Fruit fly (Drosophila melanogaster) whole organism, prepupa: ENCODE results near the gene CG13458.

ENCODE experiments used
- Blimp-1 ChIP-seq: fragments of 200-800 bp; sonication (Bioruptor generic); optimal IDR thresholded peaks from 3 replicates; lab custom pipeline; 2017; ENCODE audit warnings: missing biosample characterization, missing genetic modification characterization, mild to moderate bottlenecking, moderate library complexity, missing genetic modification reagents
- CG10631 ChIP-seq: fragments of 200-800 bp; sonication (Bioruptor generic); optimal IDR thresholded peaks from 2 replicates; lab custom pipeline; 2016; ENCODE audit warnings: missing biosample characterization, missing genetic modification characterization
- CG10669 ChIP-seq: fragments of 200-800 bp; sonication (Bioruptor generic); optimal IDR thresholded peaks from 3 replicates; lab custom pipeline; 2018; ENCODE audit warnings: missing biosample characterization, mild to moderate bottlenecking, missing genetic modification characterization, moderate library complexity
- CG11294 ChIP-seq: fragments of 200-800 bp; sonication (Bioruptor generic); IDR thresholded peaks from 2 replicates; pipeline ENCODE4 v1.3.6; 2022; ENCODE audit warnings: missing biosample characterization, missing genetic modification characterization
- CG11762 ChIP-seq: fragments of 200-800 bp; sonication (Bioruptor generic); optimal IDR thresholded peaks from 3 replicates; lab custom pipeline; 2016; ENCODE audit warnings: missing biosample characterization, missing genetic modification characterization; ENCODE audit not compliant: insufficient read depth
- CG11902 ChIP-seq: fragments of 200-800 bp; sonication (Bioruptor generic); optimal IDR thresholded peaks from 3 replicates; lab custom pipeline; 2016; ENCODE audit warnings: missing biosample characterization, missing genetic modification characterization
- CG15336 ChIP-seq: fragments of 200-800 bp; sonication (Bioruptor generic); IDR thresholded peaks from 2 replicates; pipeline ENCODE4 v1.3.6; 2022; ENCODE audit warnings: missing biosample characterization, missing genetic modification characterization
- CG1621 ChIP-seq: fragments of 200-800 bp; sonication (Bioruptor generic); optimal IDR thresholded peaks from 3 replicates; lab custom pipeline; 2018; ENCODE audit warnings: missing biosample characterization, mild to moderate bottlenecking, missing genetic modification characterization
- CG16779 ChIP-seq: fragments of 200-800 bp; sonication (Bioruptor generic); optimal IDR thresholded peaks from 3 replicates; lab custom pipeline; 2017; ENCODE audit warnings: missing biosample characterization, mild to moderate bottlenecking, missing genetic modification characterization
- CG3032 ChIP-seq: fragments of 200-800 bp; optimal IDR thresholded peaks from 2 replicates; lab custom pipeline; 2019; ENCODE audit warnings: missing biosample characterization, mild to moderate bottlenecking, missing genetic modification characterization, moderate library complexity
- CG31627 ChIP-seq: fragments of 200-800 bp; sonication (Bioruptor generic); optimal IDR thresholded peaks from 3 replicates; lab custom pipeline; 2016; ENCODE audit warnings: missing biosample characterization, missing genetic modification characterization
- CG32006 ChIP-seq: fragments of 200-800 bp; sonication (Bioruptor generic); optimal IDR thresholded peaks from 3 replicates; lab custom pipeline; 2017; ENCODE audit warnings: missing biosample characterization, mild to moderate bottlenecking, missing genetic modification characterization
- CG34406 ChIP-seq: fragments of 200-800 bp; sonication (Bioruptor generic); optimal IDR thresholded peaks from 3 replicates; lab custom pipeline; 2016; ENCODE audit warnings: missing biosample characterization, missing genetic modification characterization
- CG4318 ChIP-seq: fragments of 200-800 bp; sonication (Bioruptor generic); optimal IDR thresholded peaks from 3 replicates; lab custom pipeline; 2017; ENCODE audit warnings: missing biosample characterization, mild to moderate bottlenecking, missing genetic modification characterization
- CG6276 ChIP-seq: fragments of 200-800 bp; sonication (Bioruptor generic); optimal IDR thresholded peaks from 2 replicates; lab custom pipeline; 2017; ENCODE audit warnings: missing biosample characterization, mild to moderate bottlenecking, missing genetic modification characterization
- CG6792 ChIP-seq: fragments of 200-800 bp; sonication (Bioruptor generic); optimal IDR thresholded peaks from 3 replicates; lab custom pipeline; 2016; ENCODE audit warnings: missing biosample characterization, missing genetic modification characterization
- CG6808 ChIP-seq: fragments of 200-800 bp; sonication (Bioruptor generic); optimal IDR thresholded peaks from 3 replicates; lab custom pipeline; 2017; ENCODE audit warnings: missing biosample characterization, missing genetic modification characterization, mild to moderate bottlenecking, moderate library complexity, missing genetic modification reagents
- CG7368 ChIP-seq: fragments of 200-800 bp; sonication (Bioruptor generic); optimal IDR thresholded peaks from 3 replicates; lab custom pipeline; 2016; ENCODE audit warnings: missing biosample characterization, missing genetic modification characterization
- CG8119 ChIP-seq: fragments of 200-800 bp; sonication (Bioruptor generic); IDR thresholded peaks from 3 replicates; pipeline ENCODE4 v1.3.6; 2022; ENCODE audit warnings: missing biosample characterization, missing genetic modification characterization
- CG8319 ChIP-seq: fragments of 200-800 bp; sonication (Bioruptor generic); optimal IDR thresholded peaks from 3 replicates; lab custom pipeline; 2016; ENCODE audit warnings: missing biosample characterization, missing genetic modification characterization
- CG8632 ChIP-seq: fragments of 200-800 bp; sonication (Bioruptor generic); optimal IDR thresholded peaks from 3 replicates; lab custom pipeline; 2016; ENCODE audit warnings: missing biosample characterization, missing genetic modification characterization
- Eip75B ChIP-seq: fragments of 200-800 bp; sonication (Bioruptor generic); optimal IDR thresholded peaks from 3 replicates; lab custom pipeline; 2016; ENCODE audit warnings: missing biosample characterization, missing genetic modification characterization
- Eip78C ChIP-seq: fragments of 200-800 bp; sonication (Bioruptor generic); peaks from one replicate; lab custom pipeline; 2016; ENCODE audit warnings: missing biosample characterization, missing genetic modification characterization
- Eip93F ChIP-seq: fragments of 200-800 bp; sonication (Bioruptor generic); optimal IDR thresholded peaks from 2 replicates; lab custom pipeline; 2016; ENCODE audit warnings: missing biosample characterization, mild to moderate bottlenecking, missing genetic modification characterization
- Ets21C ChIP-seq: fragments of 200-800 bp; sonication (Bioruptor generic); optimal IDR thresholded peaks from 3 replicates; lab custom pipeline; 2016; ENCODE audit warnings: missing biosample characterization, missing genetic modification characterization
- Ets96B ChIP-seq: fragments of 200-800 bp; optimal IDR thresholded peaks from 2 replicates; lab custom pipeline; 2019; ENCODE audit warnings: missing biosample characterization, mild to moderate bottlenecking, missing genetic modification characterization, moderate library complexity
- Hr38 ChIP-seq: sonication (Bioruptor generic); optimal IDR thresholded peaks from 2 replicates; lab custom pipeline; 2016; ENCODE audit warnings: missing biosample characterization, missing genetic modification characterization
- Hr4 ChIP-seq: fragments of 200-800 bp; sonication (Bioruptor generic); optimal IDR thresholded peaks from 3 replicates; lab custom pipeline; 2016; ENCODE audit warnings: missing biosample characterization, missing genetic modification characterization
- Lpt ChIP-seq: fragments of 200-800 bp; sonication (Bioruptor generic); optimal IDR thresholded peaks from 3 replicates; lab custom pipeline; 2016; ENCODE audit warnings: missing biosample characterization, missing genetic modification characterization
- Met ChIP-seq: fragments of 200-800 bp; sonication (Bioruptor generic); optimal IDR thresholded peaks from 3 replicates; lab custom pipeline; 2016; ENCODE audit warnings: missing biosample characterization, missing genetic modification characterization
- OdsH ChIP-seq: fragments of 200-800 bp; sonication (Bioruptor generic); optimal IDR thresholded peaks from 3 replicates; lab custom pipeline; 2016; ENCODE audit warnings: missing biosample characterization, missing genetic modification characterization
- Sox102F ChIP-seq: fragments of 200-800 bp; sonication (Bioruptor generic); optimal IDR thresholded peaks from 2 replicates; lab custom pipeline; 2016; ENCODE audit warnings: missing biosample characterization, mild to moderate bottlenecking, missing genetic modification characterization
- acj6 ChIP-seq: fragments of 200-800 bp; sonication (Bioruptor generic); optimal IDR thresholded peaks from 3 replicates; lab custom pipeline; 2016; ENCODE audit warnings: missing biosample characterization, missing genetic modification characterization
- dac ChIP-seq: fragments of 200-800 bp; sonication (Bioruptor generic); optimal IDR thresholded peaks from 2 replicates; lab custom pipeline; 2017; ENCODE audit warnings: missing biosample characterization, mild to moderate bottlenecking, missing genetic modification characterization
- dsx ChIP-seq: fragments of 200-800 bp; optimal IDR thresholded peaks from 3 replicates; lab custom pipeline; 2019; ENCODE audit warnings: missing biosample characterization, mild to moderate bottlenecking, missing genetic modification characterization, moderate library complexity; ENCODE audit not compliant: poor library complexity, severe bottlenecking
- esn ChIP-seq: fragments of 200-800 bp; sonication (Bioruptor generic); optimal IDR thresholded peaks from 2 replicates; lab custom pipeline; 2016; ENCODE audit warnings: missing biosample characterization, mild to moderate bottlenecking, missing genetic modification characterization, moderate library complexity
- fd59A ChIP-seq: fragments of 200-800 bp; sonication (Bioruptor generic); optimal IDR thresholded peaks from 2 replicates; lab custom pipeline; 2017; ENCODE audit warnings: missing biosample characterization, mild to moderate bottlenecking, missing genetic modification characterization, missing genetic modification reagents
- fd85E ChIP-seq: fragments of 200-800 bp; sonication (Bioruptor generic); optimal IDR thresholded peaks from 3 replicates; lab custom pipeline; 2016; ENCODE audit warnings: missing biosample characterization, missing genetic modification characterization
- fkh ChIP-seq: fragments of 200-800 bp; sonication (Bioruptor generic); optimal IDR thresholded peaks from 3 replicates; lab custom pipeline; 2017; ENCODE audit warnings: missing biosample characterization, mild to moderate bottlenecking, missing genetic modification characterization, moderate library complexity
- lz ChIP-seq: fragments of 200-800 bp; sonication (Bioruptor generic); optimal IDR thresholded peaks from 3 replicates; lab custom pipeline; 2016; ENCODE audit warnings: missing biosample characterization, missing genetic modification characterization
- net ChIP-seq: fragments of 200-800 bp; sonication (Bioruptor generic); optimal IDR thresholded peaks from 3 replicates; lab custom pipeline; 2016; ENCODE audit warnings: missing biosample characterization, missing genetic modification characterization
- pdm3 ChIP-seq: fragments of 200-800 bp; sonication (Bioruptor generic); optimal IDR thresholded peaks from 3 replicates; lab custom pipeline; 2016; ENCODE audit warnings: missing biosample characterization, missing genetic modification characterization
- salr ChIP-seq, 2 experiments: fragments of 200-800 bp; sonication (Bioruptor generic); optimal IDR thresholded peaks; 3 replicates each; lab custom pipeline; 2016 to 2018; ENCODE audit warnings: missing biosample characterization in 2 of 2, missing genetic modification characterization in 2 of 2, mild to moderate bottlenecking in 1 of 2
- svp ChIP-seq: fragments of 200-800 bp; sonication (Bioruptor generic); peaks from one replicate; lab custom pipeline; 2016; ENCODE audit warnings: missing biosample characterization, missing genetic modification characterization
- topi ChIP-seq: fragments of 200-800 bp; sonication (Bioruptor generic); optimal IDR thresholded peaks from 3 replicates; lab custom pipeline; 2016; ENCODE audit warnings: missing biosample characterization, missing genetic modification characterization
- vri ChIP-seq: fragments of 200-800 bp; sonication (Bioruptor generic); optimal IDR thresholded peaks from 3 replicates; lab custom pipeline; 2016; ENCODE audit warnings: missing biosample characterization, mild to moderate bottlenecking, missing genetic modification characterization

The CG13458 gene

DNA sequence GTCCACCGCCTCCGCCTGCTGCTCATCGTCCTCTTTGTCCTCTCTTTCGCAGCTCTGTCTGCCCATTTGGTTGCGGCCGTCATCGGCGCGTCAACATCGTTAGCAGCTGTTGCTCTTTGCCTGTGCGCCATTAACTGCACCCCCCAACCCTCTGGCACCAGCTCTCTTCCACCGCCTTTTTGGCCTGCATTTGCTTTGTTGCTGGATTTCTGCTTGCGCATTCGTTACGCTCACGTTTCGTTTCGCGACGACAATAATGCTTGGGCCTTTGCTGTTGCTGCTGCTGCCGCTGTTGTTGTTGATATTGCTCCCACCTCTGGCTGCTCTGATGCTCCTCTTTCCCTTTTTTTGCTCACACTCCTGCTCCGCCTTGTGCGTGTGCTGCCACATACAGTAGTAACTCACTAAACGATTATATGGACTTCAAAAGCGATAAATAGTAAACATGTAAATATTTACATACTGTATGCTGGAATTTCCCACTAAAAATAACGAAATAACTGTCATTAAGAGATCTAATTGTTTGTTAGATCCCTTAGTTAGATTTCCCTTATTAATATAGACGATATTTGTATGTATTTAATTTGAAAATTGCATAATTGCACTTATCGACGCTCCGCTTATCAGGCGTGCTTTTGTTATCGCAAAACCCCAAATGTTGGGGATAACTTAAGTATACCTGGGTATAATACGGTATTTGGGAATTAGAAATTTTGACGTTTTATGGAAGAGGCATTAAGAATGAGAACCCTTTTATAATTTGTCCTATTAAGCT is 11.5 kb upstream of the CG13458 start (continued):
- no peak for TF ChIP-seq fd85E
- TF ChIP-seq esn (GFP tag; lab: Kevin White, UChicago), result peak; percentile 51
- no peak for TF ChIP-seq CG6792 (GFP tag; lab: Kevin White, UChicago)
- TF ChIP-seq Hr4, result peak; percentile 34
- TF ChIP-seq CG15336, result peak; percentile 37; the same call in 1 of the 2 replicates
- no peak for TF ChIP-seq Eip93F
- no peak for TF ChIP-seq CG8632 (GFP tag; lab: Kevin White, UChicago)
- peak; percentile 21 for TF ChIP-seq Eip75B
- TF ChIP-seq Eip78C (GFP tag; lab: Kevin White, UChicago), result peak; percentile 67
- TF ChIP-seq acj6 (GFP tag; lab: Kevin White, UChicago), result peak; percentile 52
- TF ChIP-seq Blimp-1 (GFP tag; lab: Kevin White, UChicago), result peak; percentile 46
- peak; percentile 2 for TF ChIP-seq CG11762 (GFP tag; lab: Kevin White, UChicago)
- TF ChIP-seq dac (GFP tag; lab: Kevin White, UChicago), result no peak
- TF ChIP-seq Hr38 (GFP tag; lab: Kevin White, UChicago), result no peak
- no peak for TF ChIP-seq CG4318 (GFP tag; lab: Kevin White, UChicago)
- peak; percentile 84 for TF ChIP-seq svp (GFP tag; lab: Kevin White, UChicago)
- TF ChIP-seq CG11902 (GFP tag; lab: Kevin White, UChicago), result peak; percentile 3
- peak; percentile 1 for TF ChIP-seq CG16779
- peak; percentile 2 for TF ChIP-seq CG34406
- no peak for TF ChIP-seq fd59A (GFP tag; lab: Kevin White, UChicago)
- TF ChIP-seq CG31627 (GFP tag; lab: Kevin White, UChicago), result peak; percentile 54
- TF ChIP-seq CG32006 (GFP tag; lab: Kevin White, UChicago), result peak; percentile 23
- peak; percentile 41 for TF ChIP-seq Lpt (GFP tag; lab: Kevin White, UChicago)
- TF ChIP-seq salr (GFP tag; optimal IDR thresholded peaks at IDR 0.05; lab: Kevin White, UChicago), result no peak
- TF ChIP-seq lz (GFP tag; lab: Kevin White, UChicago), result peak; percentile 40
- no peak for TF ChIP-seq CG11294 (GFP tag; lab: Robert Waterston, UW)
- TF ChIP-seq Ets21C (GFP tag; lab: Kevin White, UChicago), result peak; percentile 2
- peak; percentile 69 for TF ChIP-seq vri (GFP tag; lab: Kevin White, UChicago)

DNA sequence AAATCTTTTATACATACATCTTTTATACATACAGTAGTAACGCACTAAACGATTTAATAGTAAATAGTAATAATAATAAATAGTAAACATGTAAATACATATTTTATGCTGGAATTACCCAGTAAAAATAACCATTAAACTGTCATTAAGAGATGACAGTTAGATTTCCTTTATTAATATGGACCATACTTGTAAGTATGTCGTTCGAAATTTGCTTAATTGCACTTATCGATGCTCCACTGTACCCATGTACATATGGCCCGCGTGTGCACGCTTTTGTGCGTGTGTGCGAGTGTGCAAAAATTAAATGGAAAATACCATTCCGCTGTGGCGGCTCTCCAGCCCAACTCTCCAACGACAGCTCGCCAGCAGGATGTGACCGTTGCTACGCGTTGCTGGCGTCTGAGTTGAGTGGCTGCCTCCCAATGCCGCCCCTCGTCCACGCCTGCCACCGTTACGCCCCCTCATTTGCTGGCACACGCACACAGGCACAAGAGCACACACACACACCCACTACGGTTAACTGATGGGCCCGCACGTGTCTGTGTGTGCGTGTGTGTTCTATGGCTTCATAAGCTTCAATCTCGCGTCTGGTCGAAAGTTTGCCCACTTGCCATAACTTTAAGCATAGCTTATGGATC is 10.6 kb upstream of the CG13458 start:
- TF ChIP-seq Lpt (GFP tag; lab: Kevin White, UChicago) (no peak), topi (GFP tag; lab: Kevin White, UChicago) (peak; percentile 14), dac (GFP tag; lab: Kevin White, UChicago) (no peak), CG6808 (GFP tag; lab: Kevin White, UChicago) (no peak), CG10631 (peak; percentile 17), acj6 (GFP tag; lab: Kevin White, UChicago) (peak; percentile 27), svp (GFP tag; lab: Kevin White, UChicago) (peak; percentile 46), CG3032 (peak; percentile 57), Ets96B (tag; lab: Kevin White, UChicago) (peak; percentile 40), pdm3 (GFP tag; lab: Kevin White, UChicago) (no peak), Sox102F (no peak), fkh (GFP tag; lab: Kevin White, UChicago) (no peak), CG31627 (GFP tag; lab: Kevin White, UChicago) (peak; percentile 18), CG34406 (peak; percentile 16), CG8319 (GFP tag; lab: Kevin White, UChicago) (no peak), esn (GFP tag; lab: Kevin White, UChicago) (no peak), Ets21C (GFP tag; lab: Kevin White, UChicago) (no peak), net (GFP tag; lab: Kevin White, UChicago) (no peak), CG16779 (no peak), CG1621 (tag; lab: Kevin White, UChicago) (peak; percentile 18), CG6276 (peak; percentile 4), CG10669 (no peak), dsx (peak; percentile 43), CG7368 (GFP tag; lab: Kevin White, UChicago) (peak; percentile 15), CG6792 (GFP tag; lab: Kevin White, UChicago) (no peak), Eip93F (no peak), Met (GFP tag; lab: Kevin White, UChicago) (no peak), CG8119 (GFP tag; lab: Robert Waterston, UW) (peak; percentile 44; the same call in 2 of the 3 replicates), CG8632 (GFP tag; lab: Kevin White, UChicago) (no peak), OdsH (GFP tag; lab: Kevin White, UChicago) (peak; percentile 22)
